Fruit fly (Drosophila melanogaster): Measurements from ENCODE around the gene rsh.

- TF ChIP-seq CG2199 (GFP tag; IDR thresholded peaks at IDR 0.05) (no peak), CG9437 (GFP tag; optimal IDR thresholded peaks at IDR 0.05) (no peak), unpg (GFP tag; optimal IDR thresholded peaks at IDR 0.05) (no peak), vfl (GFP tag; optimal IDR thresholded peaks at IDR 0.05) (no peak), z (GFP tag; IDR thresholded peaks at IDR 0.05) (no peak), CG3847 (GFP tag; IDR thresholded peaks at IDR 0.05) (no peak), Scr (GFP tag; IDR thresholded peaks at IDR 0.05; ENCODE audit: partially characterized antibody) (no peak), CG31441 (GFP tag; IDR thresholded peaks at IDR 0.05) (no peak), Xbp1 (GFP tag; optimal IDR thresholded peaks at IDR 0.05) (no peak), CG3726 (GFP tag; IDR thresholded peaks at IDR 0.05) (no peak), CG8388 (GFP tag; optimal IDR thresholded peaks at IDR 0.05) (no peak), oc (tag; optimal IDR thresholded peaks at IDR 0.05) (no peak), chm (GFP tag; IDR thresholded peaks at IDR 0.05) (no peak), CG32767 (GFP tag; IDR thresholded peaks at IDR 0.05) (no peak)
Measured at dm6 chrX:12988025-12988801, at the start of gene rsh.
